Worm (Caenorhabditis elegans) whole organism, young adult: ENCODE measurements around the gene act-3.
A peak's percentile ranks its signal among the peaks of the same experiment; 100 is the strongest.

Experiments
- B0019.2 ChIP-seq: fragments of 200-800 bp; sonication (Bioruptor generic); conservative IDR thresholded peaks from 2 replicates; pipeline ENCODE4 v1.3.6; 2022; ENCODE audit warnings: missing genetic modification reagents, missing genetic modification characterization, missing compliant biosample characterization
- B0261.1 ChIP-seq: sonication (generic microtip); optimal IDR thresholded peaks from 2 replicates; lab custom pipeline; 2016; ENCODE audit warnings: mild to moderate bottlenecking, missing genetic modification characterization, moderate library complexity, missing compliant biosample characterization
- F10E7.11 ChIP-seq: sonication (generic microtip); optimal IDR thresholded peaks from 2 replicates; lab custom pipeline; 2017; ENCODE audit warnings: mild to moderate bottlenecking, missing genetic modification characterization, moderate library complexity, missing compliant biosample characterization
- F37B4.10 ChIP-seq: fragments of 200-800 bp; sonication (Bioruptor generic); IDR thresholded peaks from 2 replicates; pipeline ENCODE4 v1.3.6; 2022; ENCODE audit warnings: missing genetic modification characterization, missing compliant biosample characterization
- F49E8.2 ChIP-seq: sonication (generic microtip); optimal IDR thresholded peaks from 3 replicates; lab custom pipeline; 2017; ENCODE audit warnings: missing genetic modification characterization, mild to moderate bottlenecking, missing compliant biosample characterization, antibody characterized with exemption, moderate library complexity; ENCODE audit not compliant: insufficient read depth
- F52B5.7 ChIP-seq: sonication (generic microtip); optimal IDR thresholded peaks from 2 replicates; lab custom pipeline; 2016; ENCODE audit warnings: mild to moderate bottlenecking, missing genetic modification characterization, missing compliant biosample characterization
- F57A8.1 ChIP-seq: fragments of 200-800 bp; sonication (Bioruptor generic); optimal IDR thresholded peaks from 2 replicates; lab custom pipeline; 2018; ENCODE audit warnings: mild to moderate bottlenecking, missing genetic modification characterization, moderate library complexity, missing compliant biosample characterization
- Y53G8AR.9 ChIP-seq: fragments of 200-800 bp; sonication (Bioruptor generic); conservative IDR thresholded peaks from 2 replicates; pipeline ENCODE4 v1.3.6; 2022; ENCODE audit warnings: missing genetic modification reagents, missing genetic modification characterization, missing compliant biosample characterization
- Y56A3A.18 ChIP-seq: fragments of 200-800 bp; sonication (Bioruptor generic); IDR thresholded peaks from 2 replicates; pipeline ENCODE4 v1.3.6; 2022; ENCODE audit warnings: missing genetic modification reagents, missing genetic modification characterization, missing compliant biosample characterization
- ZK185.1 ChIP-seq: sonication (generic microtip); optimal IDR thresholded peaks from 2 replicates; lab custom pipeline; 2016; ENCODE audit warnings: mild to moderate bottlenecking, missing genetic modification characterization, missing compliant biosample characterization; ENCODE audit not compliant: poor library complexity, severe bottlenecking
- ama-1 ChIP-seq, 3 experiments: fragments of 150-350 bp in 1 of 3; sonication (generic microtip) in 2 of 3; optimal IDR thresholded peaks; 2 replicates each; lab custom pipeline; 2014 to 2018; ENCODE audit warnings: missing biosample characterization in 2 of 3, missing genetic modification characterization in 2 of 3, missing genetic modification reagents in 2 of 3
- aptf-2 ChIP-seq: fragments of 200-800 bp; sonication (Bioruptor generic); conservative IDR thresholded peaks from 2 replicates; pipeline ENCODE4 v1.3.6; 2022; ENCODE audit warnings: missing genetic modification reagents, missing genetic modification characterization, missing compliant biosample characterization
- ceh-79 ChIP-seq: sonication (generic microtip); optimal IDR thresholded peaks from 2 replicates; lab custom pipeline; 2017; ENCODE audit warnings: mild to moderate bottlenecking, missing genetic modification characterization, missing compliant biosample characterization
- ceh-91 ChIP-seq: fragments of 200-800 bp; sonication (Bioruptor generic); IDR thresholded peaks from 2 replicates; pipeline ENCODE4 v1.3.6; 2022; ENCODE audit warnings: missing genetic modification reagents, missing genetic modification characterization, missing compliant biosample characterization
- chd-7 ChIP-seq: sonication (generic microtip); optimal IDR thresholded peaks from 2 replicates; lab custom pipeline; 2016; ENCODE audit warnings: mild to moderate bottlenecking, missing genetic modification characterization, moderate library complexity, missing compliant biosample characterization
- dpff-1 ChIP-seq: sonication (generic microtip); optimal IDR thresholded peaks from 2 replicates; lab custom pipeline; 2017; ENCODE audit warnings: mild to moderate bottlenecking, missing genetic modification characterization, missing compliant biosample characterization
- dpl-1 ChIP-seq: fragments of 150-350 bp; optimal IDR thresholded peaks from 2 replicates; lab custom pipeline; 2014; ENCODE audit warnings: missing biosample characterization, missing genetic modification reagents, missing genetic modification characterization
- egl-18 ChIP-seq: fragments of 200-800 bp; sonication (Bioruptor generic); IDR thresholded peaks from 2 replicates; pipeline ENCODE4 v1.3.6; 2022; ENCODE audit warnings: missing genetic modification reagents, missing genetic modification characterization, missing compliant biosample characterization
- egrh-3 ChIP-seq: fragments of 200-800 bp; sonication (Bioruptor generic); IDR thresholded peaks from 2 replicates; pipeline ENCODE4 v1.3.6; 2022; ENCODE audit warnings: missing genetic modification reagents, missing genetic modification characterization, missing compliant biosample characterization
- hlh-26 ChIP-seq: fragments of 200-800 bp; sonication (Bioruptor generic); conservative IDR thresholded peaks from 2 replicates; pipeline ENCODE4 v1.3.6; 2022; ENCODE audit warnings: missing genetic modification reagents, missing genetic modification characterization, missing compliant biosample characterization
- hmg-1.2 ChIP-seq: fragments of 200-800 bp; sonication (Bioruptor generic); IDR thresholded peaks from 2 replicates; pipeline ENCODE4 v1.3.6; 2022; ENCODE audit warnings: missing genetic modification reagents, missing genetic modification characterization, missing compliant biosample characterization
- lin-26 ChIP-seq: fragments of 200-800 bp; sonication (Bioruptor generic); IDR thresholded peaks from 2 replicates; pipeline ENCODE4 v1.3.6; 2022; ENCODE audit warnings: missing genetic modification reagents, missing genetic modification characterization, missing compliant biosample characterization
- lin-40 ChIP-seq: sonication (generic microtip); optimal IDR thresholded peaks from 2 replicates; lab custom pipeline; 2016; ENCODE audit warnings: missing genetic modification characterization, mild to moderate bottlenecking, missing compliant biosample characterization, missing genotype, missing genetic modification reagents
- lsl-1 ChIP-seq: fragments of 200-800 bp; sonication (Bioruptor generic); optimal IDR thresholded peaks from 2 replicates; lab custom pipeline; 2018; ENCODE audit warnings: mild to moderate bottlenecking, missing genetic modification characterization, moderate library complexity, missing compliant biosample characterization
- madf-10 ChIP-seq: sonication (generic microtip); optimal IDR thresholded peaks from 2 replicates; lab custom pipeline; 2016; ENCODE audit warnings: mild to moderate bottlenecking, missing genetic modification characterization, missing compliant biosample characterization
- madf-3 ChIP-seq: fragments of 200-800 bp; sonication (Bioruptor generic); IDR thresholded peaks from 2 replicates; pipeline ENCODE4 v1.3.6; 2022; ENCODE audit warnings: missing genetic modification reagents, missing genetic modification characterization, missing compliant biosample characterization
- mes-4 ChIP-seq: sonication (generic microtip); optimal IDR thresholded peaks from 2 replicates; lab custom pipeline; 2016; ENCODE audit warnings: missing genotype, missing genetic modification characterization, missing compliant biosample characterization
- nfya-2 ChIP-seq: fragments of 200-800 bp; sonication (Bioruptor generic); IDR thresholded peaks from 2 replicates; pipeline ENCODE4 v1.3.6; 2022; ENCODE audit warnings: missing genetic modification reagents, missing genetic modification characterization, missing compliant biosample characterization
- nhr-120 ChIP-seq: fragments of 200-800 bp; sonication (Bioruptor generic); IDR thresholded peaks from 2 replicates; pipeline ENCODE4 v1.3.6; 2022; ENCODE audit warnings: missing genetic modification characterization, missing compliant biosample characterization
- nhr-179 ChIP-seq: sonication (generic microtip); optimal IDR thresholded peaks from 2 replicates; lab custom pipeline; 2016; ENCODE audit warnings: mild to moderate bottlenecking, missing genetic modification characterization, missing compliant biosample characterization
- nhr-27 ChIP-seq: fragments of 200-800 bp; sonication (Bioruptor generic); optimal IDR thresholded peaks from 2 replicates; lab custom pipeline; 2018; ENCODE audit warnings: mild to moderate bottlenecking, missing genetic modification characterization, moderate library complexity, missing compliant biosample characterization
- nhr-80 ChIP-seq: sonication (generic microtip); optimal IDR thresholded peaks from 2 replicates; lab custom pipeline; 2016; ENCODE audit warnings: missing genetic modification characterization, missing compliant biosample characterization
- rec-8 ChIP-seq, 2 experiments: sonication (generic microtip); optimal IDR thresholded peaks; 2 replicates each; lab custom pipeline; 2016; ENCODE audit warnings: mild to moderate bottlenecking in 2 of 2, missing genetic modification characterization in 2 of 2, missing genetic modification reagents in 2 of 2, missing genotype in 2 of 2, missing biosample characterization in 1 of 2, missing compliant biosample characterization in 1 of 2, moderate library complexity in 1 of 2
- snpc-1.1 ChIP-seq: sonication (generic microtip); optimal IDR thresholded peaks from 2 replicates; lab custom pipeline; 2017; ENCODE audit warnings: missing genetic modification characterization, mild to moderate bottlenecking, missing compliant biosample characterization, antibody characterized with exemption, moderate library complexity, missing genotype, missing genetic modification reagents; ENCODE audit not compliant: insufficient read depth
- snpc-1.3 ChIP-seq: sonication (generic microtip); optimal IDR thresholded peaks from 2 replicates; lab custom pipeline; 2017; ENCODE audit warnings: missing genetic modification characterization, mild to moderate bottlenecking, missing compliant biosample characterization, antibody characterized with exemption, moderate library complexity, missing genotype, missing genetic modification reagents; ENCODE audit not compliant: insufficient read depth
- snpc-3.4 ChIP-seq: sonication (generic microtip); optimal IDR thresholded peaks from 2 replicates; lab custom pipeline; 2017; ENCODE audit warnings: missing genetic modification characterization, mild to moderate bottlenecking, missing compliant biosample characterization, antibody characterized with exemption, moderate library complexity, missing genotype, missing genetic modification reagents
- snpc-4 ChIP-seq, 5 experiments: fragments of 150-350 bp in 1 of 5; sonication (generic microtip) in 4 of 5; optimal IDR thresholded peaks; 2 replicates each; lab custom pipeline; 2014 to 2018; ENCODE audit warnings: missing genetic modification characterization in 5 of 5, missing biosample characterization in 3 of 5, antibody characterized with exemption in 2 of 5, mild to moderate bottlenecking in 2 of 5, missing compliant biosample characterization in 2 of 5, missing genotype in 2 of 5, moderate library complexity in 2 of 5, missing genetic modification reagents in 1 of 5
- tbx-9 ChIP-seq: sonication (generic microtip); optimal IDR thresholded peaks from 2 replicates; lab custom pipeline; 2016; ENCODE audit warnings: borderline replicate concordance, missing genetic modification characterization, inconsistent platforms, missing compliant biosample characterization
- tlf-1 ChIP-seq: fragments of 200-800 bp; sonication (Bioruptor generic); optimal IDR thresholded peaks from 2 replicates; lab custom pipeline; 2018; ENCODE audit warnings: mild to moderate bottlenecking, missing genetic modification characterization, missing compliant biosample characterization
- xnd-1 ChIP-seq: sonication (generic microtip); optimal IDR thresholded peaks from 2 replicates; lab custom pipeline; 2016; ENCODE audit warnings: missing genotype, missing genetic modification reagents, missing genetic modification characterization, missing compliant biosample characterization
- zim-3 ChIP-seq: sonication (generic microtip); optimal IDR thresholded peaks from 2 replicates; lab custom pipeline; 2017; ENCODE audit warnings: mild to moderate bottlenecking, missing genetic modification characterization, moderate library complexity, missing compliant biosample characterization
- ztf-22 ChIP-seq: fragments of 200-800 bp; sonication (Bioruptor generic); optimal IDR thresholded peaks from 2 replicates; lab custom pipeline; 2018; ENCODE audit warnings: mild to moderate bottlenecking, missing genetic modification characterization, moderate library complexity, missing compliant biosample characterization
- ztf-26 ChIP-seq: sonication (generic microtip); optimal IDR thresholded peaks from 2 replicates; lab custom pipeline; 2017; ENCODE audit warnings: missing genetic modification characterization, missing compliant biosample characterization

Gene act-3

DNA sequence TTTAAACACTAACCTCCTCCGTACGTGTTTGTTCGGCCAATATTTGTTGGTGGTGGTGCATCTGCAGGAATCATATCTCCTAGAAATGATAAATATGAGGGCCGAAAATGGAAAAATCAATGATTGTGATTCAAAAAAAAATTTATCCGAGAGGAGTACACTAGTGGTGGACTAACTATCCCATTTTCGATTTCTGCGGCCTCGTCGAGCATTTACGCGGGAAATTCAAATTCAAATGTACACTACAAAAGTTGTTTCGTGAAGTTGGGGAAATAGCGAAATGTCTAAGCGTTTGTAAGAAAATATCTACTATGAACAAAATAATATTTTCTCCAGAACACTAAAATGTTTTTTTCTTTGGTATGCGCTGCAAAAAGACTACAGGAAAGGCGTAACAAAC lies 45.0 kb downstream of the act-3 start (continued):
- 0 out of 2 replicates have a peak, but pooled peaks have one; percentile 56 for TF ChIP-seq madf-3
- TF ChIP-seq nfya-2 (GFP tag; lab: Robert Waterston, UW), result no peak
- no peak for TF ChIP-seq egrh-3 (GFP tag; lab: Robert Waterston, UW)
- TF ChIP-seq ZK185.1 (tag; lab: Kevin White, UChicago), result peak; percentile 83
- no peak for TF ChIP-seq F49E8.2 (tag; lab: Kevin White, UChicago)
- TF ChIP-seq chd-7, result peak; percentile 9
- peak; percentile 14 to 26 for TF ChIP-seq rec-8 (tag; optimal IDR thresholded peaks at IDR 0.05; lab: Kevin White, UChicago)
- no peak for TF ChIP-seq nhr-27 (tag; lab: Kevin White, UChicago)
- TF ChIP-seq B0019.2 (GFP tag; lab: Robert Waterston, UW), result 0 out of 2 replicates have a peak, but pooled peaks have one; percentile 23
- TF ChIP-seq snpc-1.1 (tag; lab: Kevin White, UChicago), result no peak
- TF ChIP-seq ceh-91 (GFP tag; lab: Robert Waterston, UW), result 0 out of 2 replicates have a peak, but pooled peaks have one; percentile 27
- no peak for TF ChIP-seq tbx-9 (tag; lab: Kevin White, UChicago)
- TF ChIP-seq ceh-79 (tag; lab: Kevin White, UChicago), result no peak
- TF ChIP-seq nhr-179 (tag; lab: Kevin White, UChicago), result no peak
- TF ChIP-seq ztf-22 (GFP tag; lab: Kevin White, UChicago), result no peak
- TF ChIP-seq snpc-3.4 (tag; lab: Kevin White, UChicago), result no peak
- no peak for TF ChIP-seq ztf-26 (tag; lab: Kevin White, UChicago)
- TF ChIP-seq egl-18 (GFP tag; lab: Robert Waterston, UW), result no peak
- no peak for TF ChIP-seq mes-4 (tag; lab: Kevin White, UChicago)
- no peak for TF ChIP-seq nhr-80 (tag; lab: Kevin White, UChicago)
- no peak for TF ChIP-seq hmg-1.2 (GFP tag; lab: Robert Waterston, UW)
- TF ChIP-seq snpc-1.3, result no peak
- TF ChIP-seq dpff-1, result no peak
- no peak for TF ChIP-seq lin-26 (GFP tag; lab: Robert Waterston, UW)
- TF ChIP-seq F57A8.1 (GFP tag; lab: Kevin White, UChicago), result no peak
- no peak for TF ChIP-seq F52B5.7 (tag; lab: Kevin White, UChicago)
- no peak for TF ChIP-seq zim-3 (tag; lab: Kevin White, UChicago)
- TF ChIP-seq lsl-1 (GFP tag; lab: Kevin White, UChicago), result peak; percentile 48
- TF ChIP-seq Y53G8AR.9 (GFP tag; lab: Robert Waterston, UW), result no peak
- no peak for TF ChIP-seq nhr-120
- no peak for TF ChIP-seq xnd-1 (tag; lab: Kevin White, UChicago)
- TF ChIP-seq B0261.1 (tag; lab: Kevin White, UChicago), result no peak
- no peak for TF ChIP-seq hlh-26
- peak; percentile 30 for TF ChIP-seq lin-40 (tag; lab: Kevin White, UChicago)
- no peak for TF ChIP-seq F10E7.11
- no peak for TF ChIP-seq aptf-2 (GFP tag; lab: Robert Waterston, UW)
- no peak for TF ChIP-seq ama-1 (optimal IDR thresholded peaks at IDR 0.05; lab: Kevin White, UChicago)
- no peak for TF ChIP-seq ama-1 (GFP tag; optimal IDR thresholded peaks at IDR 0.05; lab: Kevin White, UChicago)
- no peak for TF ChIP-seq F37B4.10 (GFP tag; lab: Robert Waterston, UW)
- no peak for TF ChIP-seq snpc-4 (GFP tag; optimal IDR thresholded peaks at IDR 0.05; lab: Kevin White, UChicago)
- no peak for TF ChIP-seq snpc-4 (tag; optimal IDR thresholded peaks at IDR 0.05; lab: Kevin White, UChicago)
- TF ChIP-seq Y56A3A.18 (GFP tag; lab: Robert Waterston, UW), result no peak
- TF ChIP-seq madf-10 (tag; lab: Kevin White, UChicago), result peak; percentile 2
- no peak for TF ChIP-seq tlf-1 (GFP tag; lab: Kevin White, UChicago)
- TF ChIP-seq dpl-1 (GFP tag; lab: Kevin White, UChicago), result peak; percentile 54
